Worm (Caenorhabditis elegans) whole organism, dauer: Measurements from ENCODE around the gene pas-7.

Experiments
- unc-62 ChIP-seq: sonication (generic microtip); optimal IDR thresholded peaks from 2 replicates; lab custom pipeline; 2017; ENCODE audit warnings: missing biosample characterization, missing genetic modification reagents, missing genetic modification characterization

Gene pas-7

DNA sequence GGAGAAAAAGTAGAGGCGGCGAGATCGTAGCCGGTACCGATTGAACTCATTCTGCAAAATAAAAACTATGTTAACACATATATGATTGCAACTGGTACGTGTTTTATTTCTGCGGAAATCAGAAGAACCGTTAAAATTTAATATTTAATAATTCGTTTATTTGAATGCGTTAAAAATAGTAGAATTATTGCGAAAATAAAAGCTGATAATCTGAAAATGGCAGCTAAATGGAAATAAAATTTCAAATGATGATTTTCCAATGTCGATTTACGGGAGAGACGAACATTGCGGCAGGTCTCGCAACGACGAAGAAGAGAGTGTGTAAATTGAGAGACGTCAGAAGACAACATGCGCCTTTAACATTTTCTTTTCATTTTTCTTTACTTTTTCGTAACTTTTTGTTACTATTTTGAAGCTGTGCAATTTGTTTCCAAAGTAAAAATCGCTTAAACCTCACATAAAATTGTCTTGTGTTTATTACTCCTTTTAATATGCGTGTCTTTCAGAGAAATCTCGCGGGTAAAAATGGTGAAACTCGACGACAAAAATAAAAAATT is at the start of gene pas-7, which contains the start of gene puf-12:
pas-7 (minus strand) TSS at position 51 of the 557 bp plus-strand sequence.
puf-12 (plus strand) TSS at position 507 of the 557 bp plus-strand sequence.
- no peak for TF ChIP-seq unc-62 (GFP tag; lab: Kevin White, UChicago)

DNA sequence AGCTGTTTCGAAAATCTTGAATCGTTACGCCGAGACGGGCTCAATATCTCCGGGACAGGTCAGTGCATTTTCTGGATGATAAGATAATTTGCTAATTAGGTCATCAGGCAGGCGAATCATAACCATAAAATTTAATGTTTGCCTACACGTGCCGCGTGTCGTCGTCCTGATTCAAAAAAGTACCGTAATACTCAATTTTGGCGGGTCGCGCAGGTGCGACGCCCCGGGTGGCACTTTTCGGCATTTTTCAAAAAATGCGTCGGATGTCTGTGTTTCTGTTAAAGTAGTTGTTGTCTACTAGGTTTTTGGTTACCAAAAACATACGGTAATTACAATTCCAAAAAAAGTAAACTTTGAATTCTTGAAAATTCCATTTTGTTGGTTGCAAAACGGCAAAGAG is 47.8 kb upstream of the pas-7 start:
- TF ChIP-seq unc-62 (GFP tag; lab: Kevin White, UChicago): no peak

DNA sequence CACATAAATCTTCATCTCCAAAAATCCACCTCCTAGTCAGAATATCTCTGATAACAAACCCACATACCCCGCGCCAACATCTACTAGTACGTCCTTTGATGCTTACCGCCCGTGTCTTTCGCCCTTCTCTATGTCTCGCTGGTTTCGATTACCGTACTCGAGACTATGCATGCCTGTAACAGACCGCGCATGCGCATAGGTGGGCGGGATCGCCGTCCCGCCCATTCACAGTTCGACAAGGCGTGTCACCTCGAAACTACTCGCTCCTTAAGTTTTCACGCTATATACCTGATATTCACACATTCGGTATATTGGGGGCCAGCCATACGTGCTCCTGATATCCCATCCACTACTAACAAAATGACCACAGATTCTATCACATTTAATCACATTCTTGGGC is 46.8 kb upstream of the pas-7 start, which contains the start of gene pax-3:
pax-3 (plus strand) TSS at position 83 of the 400 bp plus-strand sequence.
- no peak for TF ChIP-seq unc-62 (GFP tag; lab: Kevin White, UChicago)

DNA sequence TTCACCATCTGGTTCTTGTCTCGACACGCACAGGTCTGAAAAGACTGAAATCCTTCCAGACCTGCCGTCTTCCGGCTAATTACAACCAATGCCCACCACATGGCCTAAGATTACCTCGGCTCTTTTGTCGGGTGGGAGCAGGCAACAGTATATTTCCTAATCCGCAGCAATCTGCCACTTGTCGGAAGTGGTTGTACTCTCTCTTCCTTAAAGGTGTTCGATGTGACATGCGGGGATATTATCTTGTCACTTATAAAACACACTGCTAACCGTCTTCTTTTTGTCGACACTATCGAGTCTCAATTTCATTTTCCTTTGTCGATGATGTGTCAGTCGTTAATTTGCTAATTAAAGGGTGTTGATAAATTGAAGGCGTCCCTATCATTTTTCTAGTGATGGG is 44.4 kb upstream of the pas-7 start, which contains the start of gene F27E5.3:
F27E5.3 (minus strand) TSS at position 101 of the 400 bp plus-strand sequence.
- no peak for TF ChIP-seq unc-62 (GFP tag; lab: Kevin White, UChicago)

DNA sequence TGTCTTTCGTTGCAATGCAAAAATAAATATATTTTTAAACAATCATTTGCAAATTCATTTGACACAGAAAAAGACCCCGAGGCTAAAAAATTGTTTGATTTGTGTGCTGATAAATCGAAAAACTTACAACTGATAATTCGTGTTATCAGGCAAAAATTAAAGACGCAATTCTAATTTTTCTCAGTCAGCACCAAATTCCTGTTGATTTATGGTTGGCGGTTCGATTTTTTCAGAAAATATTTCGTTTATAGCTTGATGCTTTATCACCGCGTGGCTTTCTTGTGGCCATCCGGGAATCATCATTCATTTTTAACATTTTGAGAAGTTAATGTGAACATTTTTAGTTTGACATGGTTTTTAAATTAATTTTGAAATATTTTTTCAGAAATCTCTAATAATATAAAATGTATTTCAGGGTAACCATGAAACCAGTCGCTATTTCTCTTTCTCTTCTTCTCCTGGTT is 39.6 kb upstream of the pas-7 start, which contains the start of gene asah-2:
asah-2 (plus strand) TSS at position 414 of the 464 bp plus-strand sequence.
- no peak for TF ChIP-seq unc-62 (GFP tag; lab: Kevin White, UChicago)

DNA sequence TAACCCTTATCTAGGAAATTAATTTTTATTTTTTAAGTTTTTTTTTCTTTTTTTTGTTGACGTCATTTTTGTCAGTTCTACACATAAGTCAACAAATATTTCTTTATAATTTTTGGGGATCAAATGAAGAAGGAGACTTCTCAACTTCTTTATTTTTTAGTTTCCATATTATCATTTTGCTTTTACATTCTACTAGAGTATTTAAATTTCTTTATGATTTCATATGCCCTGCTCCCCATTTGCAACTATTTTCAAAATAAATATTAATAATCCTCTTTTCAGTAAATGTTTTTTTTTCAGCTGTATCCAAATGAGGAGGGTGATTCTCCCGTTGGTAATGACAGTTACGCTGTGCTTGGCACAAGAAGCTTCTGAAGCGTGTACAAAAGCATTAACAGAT is 37.7 kb upstream of the pas-7 start, which contains the start of gene phg-1:
phg-1 (plus strand) TSS at position 301 of the 400 bp plus-strand sequence.
- no peak for TF ChIP-seq unc-62 (GFP tag; lab: Kevin White, UChicago)

DNA sequence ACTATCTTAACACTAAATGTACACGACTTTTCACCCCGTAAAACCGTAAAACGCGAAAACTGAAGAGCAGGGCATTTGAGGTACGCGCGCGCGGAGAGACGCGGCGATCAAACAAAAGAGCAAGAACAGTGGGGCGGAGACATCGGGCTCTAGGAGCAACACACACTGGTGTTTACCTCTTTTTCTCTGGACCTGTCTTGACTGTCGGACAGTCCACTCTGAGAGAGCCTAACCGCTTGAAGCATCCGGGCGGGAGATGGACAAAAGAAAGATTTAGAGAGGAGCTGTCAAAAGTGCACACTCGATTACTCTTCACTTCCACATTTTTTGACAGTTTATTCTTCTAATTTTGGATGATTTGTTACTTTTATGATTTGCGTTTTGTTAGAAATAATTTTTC is 37.1 kb upstream of the pas-7 start:
- no peak for TF ChIP-seq unc-62 (GFP tag; lab: Kevin White, UChicago)

DNA sequence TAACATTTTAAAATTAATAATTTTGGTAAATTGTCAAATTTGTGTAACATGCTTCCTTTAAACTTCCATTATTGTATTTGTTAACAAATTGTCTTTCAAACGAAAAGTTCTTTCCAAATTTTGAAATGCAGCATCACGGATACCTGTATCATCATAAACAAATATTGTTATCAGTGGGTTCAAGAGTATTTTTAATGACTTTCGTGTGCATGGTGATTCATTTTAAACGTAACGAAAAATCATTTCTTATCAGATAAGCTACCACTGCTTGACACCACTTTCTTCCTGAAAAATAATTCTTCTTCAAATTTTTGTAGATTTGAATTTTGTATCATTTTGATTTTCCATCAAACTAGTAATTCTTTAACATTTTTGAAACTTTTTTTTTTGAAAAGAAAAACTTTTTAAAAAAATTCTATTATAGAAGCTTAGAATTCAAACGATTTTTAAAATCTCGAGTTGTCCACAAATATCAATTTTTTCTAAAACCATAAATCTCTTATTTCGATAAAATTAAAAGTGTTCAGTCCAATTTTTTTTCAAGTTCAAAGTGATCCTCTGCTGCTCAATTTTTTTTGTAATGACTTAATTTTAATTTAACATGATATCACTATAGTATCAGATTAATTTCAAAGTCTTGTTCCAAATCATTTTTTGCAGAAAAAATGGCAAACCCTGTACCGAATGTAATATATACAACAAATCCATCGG is 34.8 kb upstream of the pas-7 start, which contains the start of gene F27E5.9:
F27E5.9 (plus strand) TSS at position 661 of the 711 bp plus-strand sequence.
- TF ChIP-seq unc-62 (GFP tag; lab: Kevin White, UChicago): no peak

DNA sequence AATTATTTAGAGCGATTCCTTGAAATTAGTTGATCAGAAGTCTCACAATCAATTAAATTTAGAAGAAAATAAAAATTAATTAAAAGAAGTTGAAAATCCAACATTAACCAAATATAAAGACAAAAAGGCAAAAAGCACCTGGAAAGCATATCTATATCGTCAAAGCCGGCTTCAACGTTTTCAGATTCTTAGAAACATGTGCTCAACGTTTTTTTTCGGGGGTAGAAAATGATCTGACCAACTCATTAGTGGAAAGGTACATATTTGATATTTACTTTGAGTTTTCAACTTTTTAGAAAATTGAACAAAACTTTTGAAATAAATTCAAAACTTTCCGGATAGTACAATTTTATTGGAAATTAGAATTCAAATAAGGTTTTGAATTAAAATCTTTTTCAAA is 33.2 kb upstream of the pas-7 start:
- no peak for TF ChIP-seq unc-62 (GFP tag; lab: Kevin White, UChicago)

DNA sequence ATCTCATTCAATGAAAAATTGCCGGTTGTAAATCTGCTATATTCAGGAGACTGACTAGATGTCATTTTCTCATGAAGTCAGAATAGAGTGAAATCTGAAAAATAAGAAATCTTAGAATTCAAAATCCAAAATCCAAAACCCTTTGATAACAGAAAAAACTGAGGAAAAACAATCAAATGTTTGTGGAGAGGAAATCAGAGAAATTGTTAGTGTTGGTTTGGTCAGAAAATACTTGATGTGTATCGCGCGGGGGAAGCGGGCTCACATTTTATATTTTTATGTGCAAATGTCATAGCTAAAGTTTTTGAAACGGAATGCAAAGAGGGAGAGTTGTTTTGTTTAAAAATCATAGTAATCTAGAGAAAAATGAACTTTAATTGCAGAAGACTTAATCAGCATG is 32.1 kb upstream of the pas-7 start, which contains the start of gene F27E5.5:
F27E5.5 (minus strand) TSS at position 101 of the 400 bp plus-strand sequence.
- TF ChIP-seq unc-62 (GFP tag; lab: Kevin White, UChicago): no peak

DNA sequence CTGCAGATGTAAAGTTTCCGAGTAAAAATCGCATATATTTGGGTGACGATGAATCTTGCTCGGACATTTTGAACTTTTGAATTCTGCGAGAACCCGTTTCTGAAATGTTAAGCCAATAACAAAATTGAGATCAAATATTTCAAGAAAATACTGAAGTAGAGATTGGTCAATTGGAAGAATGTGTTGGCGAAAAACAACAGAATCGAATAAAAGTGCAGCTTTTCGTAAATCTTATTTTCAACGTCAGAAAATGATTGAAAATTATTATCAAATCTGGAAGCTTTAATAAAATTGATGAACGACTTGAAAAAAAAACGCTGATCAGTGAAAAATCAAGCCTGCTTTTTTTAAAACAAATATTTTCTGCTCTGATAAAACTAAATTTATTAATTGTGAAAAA is 27.7 kb upstream of the pas-7 start, which contains the start of gene F27E5.8:
F27E5.8 (minus strand) TSS at position 101 of the 400 bp plus-strand sequence.
- no peak for TF ChIP-seq unc-62 (GFP tag; lab: Kevin White, UChicago)

DNA sequence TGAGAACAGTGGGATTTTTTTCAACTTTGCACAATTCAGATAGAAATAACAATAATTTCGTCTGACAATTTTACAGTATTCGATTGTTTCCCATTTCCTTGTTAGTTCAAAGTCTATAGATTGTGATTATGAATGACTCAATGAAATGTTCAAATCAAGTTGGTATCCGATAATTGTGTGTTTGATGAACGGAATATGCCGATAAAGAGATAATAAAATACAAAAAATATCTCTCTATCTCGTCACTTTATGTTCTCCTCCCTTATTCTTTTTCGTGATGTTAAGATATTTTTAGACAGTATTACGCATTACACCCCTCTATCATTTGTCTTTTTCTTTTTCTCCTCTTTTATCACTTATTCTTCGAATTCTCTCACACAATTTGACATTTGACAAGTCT is 22.8 kb upstream of the pas-7 start, which contains the start of gene F27E5.7:
F27E5.7 (plus strand) TSS at position 301 of the 400 bp plus-strand sequence.
- TF ChIP-seq unc-62 (GFP tag; lab: Kevin White, UChicago): no peak

DNA sequence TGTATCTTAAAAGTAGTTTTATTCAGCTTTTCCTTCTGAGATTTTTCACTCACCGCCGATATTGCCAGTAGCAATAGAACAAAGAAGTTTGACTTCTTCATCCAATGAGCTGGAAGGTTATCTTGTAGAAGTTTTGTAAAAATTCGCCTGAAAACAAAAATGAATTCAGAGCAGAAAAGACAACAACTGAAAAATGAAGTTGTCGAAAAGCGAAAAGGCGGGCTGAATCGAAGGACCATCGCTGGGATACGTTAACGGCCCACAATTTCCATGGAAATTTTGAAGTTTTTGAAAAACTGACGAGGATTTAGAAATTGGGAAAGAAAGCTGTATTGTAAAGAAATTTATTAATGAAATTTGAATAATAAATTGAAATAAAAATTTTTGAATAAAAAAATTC is 22.1 kb upstream of the pas-7 start, which contains the start of gene lov-1:
lov-1 (minus strand) TSS at position 101 of the 400 bp plus-strand sequence.
- no peak for TF ChIP-seq unc-62 (GFP tag; lab: Kevin White, UChicago)

DNA sequence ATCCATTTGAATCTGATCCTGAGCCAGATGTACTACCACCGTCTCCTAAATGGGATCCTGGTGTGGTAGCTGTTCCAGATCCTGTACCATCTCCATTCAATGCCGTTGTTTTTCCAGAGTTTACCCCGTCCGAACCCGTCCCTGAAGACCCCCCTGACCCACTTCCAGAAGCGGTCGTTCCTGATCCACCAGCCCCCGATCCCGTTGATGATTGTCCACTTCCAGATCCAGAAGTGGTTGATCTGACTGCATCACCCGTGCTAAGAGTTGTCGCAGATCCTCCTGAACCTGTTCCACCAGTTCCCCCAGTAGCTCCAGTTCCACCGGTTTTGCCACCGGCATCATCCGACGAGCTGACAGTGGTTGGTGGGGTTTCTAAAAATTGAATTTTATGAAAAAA is 17.0 kb upstream of the pas-7 start:
- no peak for TF ChIP-seq unc-62 (GFP tag; lab: Kevin White, UChicago)

DNA sequence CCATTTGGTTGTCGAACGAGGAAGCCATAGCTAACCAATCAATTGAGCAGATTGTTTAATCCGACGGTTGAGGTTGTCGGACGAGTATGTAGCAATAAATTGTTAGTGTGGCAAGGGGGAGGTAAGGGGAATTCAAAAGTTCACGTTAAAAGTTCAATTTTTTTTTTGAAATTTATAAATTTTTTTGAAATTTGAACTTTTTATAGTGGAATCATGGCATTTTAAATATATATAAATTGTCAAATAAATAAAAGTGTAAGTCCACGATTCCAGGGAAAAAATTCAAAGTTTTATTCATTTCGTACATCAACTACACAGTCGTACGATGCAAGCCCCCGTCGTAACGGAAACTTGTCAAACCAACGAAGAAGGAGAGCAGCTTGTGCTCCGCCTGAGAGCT is 8.7 kb upstream of the pas-7 start, which contains the start of the genes ZK945.7 and ZK945.8:
ZK945.7 (minus strand) TSS at position 101 of the 400 bp plus-strand sequence.
ZK945.8 (plus strand) TSS at position 275 of the 400 bp plus-strand sequence.
- no peak for TF ChIP-seq unc-62 (GFP tag; lab: Kevin White, UChicago)

DNA sequence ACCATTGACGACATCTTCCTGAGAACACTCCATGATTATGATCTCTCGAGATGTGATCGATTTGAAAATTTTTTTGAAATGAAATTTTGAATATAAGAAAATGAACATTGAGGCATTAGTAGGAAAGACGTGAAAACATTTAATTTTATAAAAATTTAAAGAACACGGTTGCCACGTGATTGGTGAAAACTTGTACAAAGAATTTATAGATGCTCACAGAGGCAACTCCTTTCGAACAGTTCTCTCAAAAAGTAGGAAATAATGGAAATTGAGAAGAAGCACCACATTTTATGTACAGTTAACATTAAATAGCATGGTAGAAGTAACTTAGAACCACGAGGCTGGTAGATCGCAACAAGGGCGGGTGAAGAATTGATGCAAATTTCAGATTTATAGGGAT is 7.2 kb upstream of the pas-7 start, which contains the start of gene ZK945.6:
ZK945.6 (minus strand) TSS at position 101 of the 400 bp plus-strand sequence.
- no peak for TF ChIP-seq unc-62 (GFP tag; lab: Kevin White, UChicago)
